Fruit fly (Drosophila melanogaster): Measurements from ENCODE around the gene Nepl19.

Gene Nepl19

DNA sequence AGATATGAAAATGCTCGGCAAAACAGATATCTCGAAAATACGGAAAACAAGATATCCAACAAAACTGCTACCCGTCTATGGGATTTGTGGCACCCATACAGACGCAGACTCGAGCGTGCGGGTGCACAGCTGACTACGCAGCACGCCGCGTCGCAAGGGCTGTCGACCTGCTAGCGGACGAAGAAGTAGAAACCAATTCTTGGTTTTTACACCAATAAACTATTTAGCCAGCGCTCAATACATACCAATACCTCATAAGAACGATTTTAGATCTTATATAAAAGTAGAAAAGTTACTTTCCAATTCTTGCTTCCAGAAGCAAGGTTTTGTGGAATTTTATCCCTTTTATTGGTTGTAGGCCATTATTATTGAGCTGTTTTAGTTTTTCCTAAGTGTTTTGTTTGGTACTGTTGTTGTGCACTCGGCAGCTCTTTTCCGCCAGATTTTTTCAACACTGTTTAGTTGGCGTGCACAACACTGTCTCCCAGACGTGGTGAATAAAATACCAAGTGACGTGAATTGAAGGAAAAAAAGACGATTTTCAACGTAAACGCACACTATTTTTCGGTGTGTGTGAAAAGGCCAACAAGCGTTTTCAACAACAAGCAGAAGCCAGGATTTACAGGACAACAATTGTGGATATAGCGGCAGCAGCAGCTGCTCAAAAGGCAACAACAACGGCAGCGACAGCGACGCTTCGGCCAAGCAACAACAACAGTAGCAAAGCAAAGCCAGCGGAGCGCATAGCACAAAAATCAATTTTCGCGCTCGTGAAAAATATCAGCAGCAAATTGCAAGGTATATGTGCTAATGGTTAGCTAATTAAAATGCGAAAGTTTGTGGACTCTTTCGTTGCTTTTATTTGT lies 8.9 kb upstream of the Nepl19 start (continued):
- TF ChIP-seq cg (GFP tag; optimal IDR thresholded peaks at IDR 0.05) = peak; percentile 33
- no peak for TF ChIP-seq Dp (GFP tag; optimal IDR thresholded peaks at IDR 0.05)
- TF ChIP-seq CG12744 (GFP tag; optimal IDR thresholded peaks at IDR 0.05) = peak; percentile 16
- no peak for TF ChIP-seq tio (GFP tag; optimal IDR thresholded peaks at IDR 0.05)
- peak; percentile 56; the same call in 1 of the 2 replicates for TF ChIP-seq HLH3B (GFP tag; IDR thresholded peaks at IDR 0.05)
- TF ChIP-seq ERR (GFP tag; optimal IDR thresholded peaks at IDR 0.05) = peak; percentile 75
- peak; percentile 76 for TF ChIP-seq CG7987 (GFP tag; optimal IDR thresholded peaks at IDR 0.05)
- TF ChIP-seq CG2120 (GFP tag; optimal IDR thresholded peaks at IDR 0.05) = peak; percentile 95
- peak; percentile 84 for TF ChIP-seq Drgx (GFP tag; IDR thresholded peaks at IDR 0.05)
- TF ChIP-seq pb (GFP tag; optimal IDR thresholded peaks at IDR 0.05) = peak; percentile 82
- TF ChIP-seq Dbx (GFP tag; IDR thresholded peaks at IDR 0.05) = peak; percentile 71; the same call in 2 of the 3 replicates
- no peak; the same call in 1 of the 2 replicates for TF ChIP-seq CG13287 (GFP tag; IDR thresholded peaks at IDR 0.05; ENCODE audit: partially characterized antibody)
- TF ChIP-seq lilli (GFP tag; optimal IDR thresholded peaks at IDR 0.05) = peak; percentile 90
- peak; percentile 28 for TF ChIP-seq CG15601 (tag; optimal IDR thresholded peaks at IDR 0.05)
- peak; percentile 95 for TF ChIP-seq CG10267 (tag; optimal IDR thresholded peaks at IDR 0.05)
- peak; percentile 87 for TF ChIP-seq HmgZ (tag; optimal IDR thresholded peaks at IDR 0.05)
- peak; percentile 58 for TF ChIP-seq odd (GFP tag; optimal IDR thresholded peaks at IDR 0.05)
- TF ChIP-seq CG9437 (GFP tag; optimal IDR thresholded peaks at IDR 0.05) = peak; percentile 78
- TF ChIP-seq Hr39 (optimal IDR thresholded peaks at IDR 0.05) = no peak
- TF ChIP-seq CG7556 (GFP tag; optimal IDR thresholded peaks at IDR 0.05) = peak; percentile 83
- TF ChIP-seq ase (GFP tag; IDR thresholded peaks at IDR 0.05) = peak; percentile 54; the same call in 1 of the 3 replicates
- 0 out of 2 replicates have a peak, but pooled peaks have one; percentile 6 for TF ChIP-seq CG43689 (GFP tag; IDR thresholded peaks at IDR 0.05)
- peak; percentile 80 for TF ChIP-seq gem (tag; optimal IDR thresholded peaks at IDR 0.05)
- peak; percentile 76; the same call in 3 of the 4 replicates for TF ChIP-seq Gug (GFP tag; IDR thresholded peaks at IDR 0.05)
- TF ChIP-seq repo (GFP tag; optimal IDR thresholded peaks at IDR 0.05) = peak; percentile 81
- peak; percentile 67 for TF ChIP-seq disco-r (GFP tag; optimal IDR thresholded peaks at IDR 0.05)
- TF ChIP-seq pzg (GFP tag; optimal IDR thresholded peaks at IDR 0.05) = peak; percentile 61
- peak; percentile 74 for TF ChIP-seq stwl (tag; optimal IDR thresholded peaks at IDR 0.05)
- TF ChIP-seq CG6254 (GFP tag; optimal IDR thresholded peaks at IDR 0.05) = peak; percentile 15
- TF ChIP-seq ara (GFP tag; IDR thresholded peaks at IDR 0.05) = peak; percentile 42; the same call in 1 of the 2 replicates
- peak; percentile 70 for TF ChIP-seq Bdp1 (GFP tag; optimal IDR thresholded peaks at IDR 0.05)
- TF ChIP-seq Sox102F (GFP tag; optimal IDR thresholded peaks at IDR 0.05) = peak; percentile 74
- peak; percentile 42 for TF ChIP-seq Hand (GFP tag; optimal IDR thresholded peaks at IDR 0.05)
- TF ChIP-seq CG15696 (tag; optimal IDR thresholded peaks at IDR 0.05) = peak; percentile 75
- TF ChIP-seq sr (GFP tag; IDR thresholded peaks at IDR 0.05) = no peak
- TF ChIP-seq Mrtf (GFP tag; IDR thresholded peaks at IDR 0.05) = peak; percentile 50; the same call in 1 of the 3 replicates
- peak; percentile 90 for TF ChIP-seq Rfx (GFP tag; IDR thresholded peaks at IDR 0.05)
- peak; percentile 26; the same call in 1 of the 3 replicates for TF ChIP-seq croc (GFP tag; conservative IDR thresholded peaks at IDR 0.05)
- TF ChIP-seq Dll (GFP tag; IDR thresholded peaks at IDR 0.05; ENCODE audit: partially characterized antibody) = 0 out of 4 replicates have a peak, but pooled peaks have one; percentile 37
- peak; percentile 77 for TF ChIP-seq bcd (GFP tag; optimal IDR thresholded peaks at IDR 0.05)
- peak; percentile 68 for TF ChIP-seq chn (GFP tag; optimal IDR thresholded peaks at IDR 0.05)
- peak; percentile 56; the same call in 1 of the 3 replicates for TF ChIP-seq ken (GFP tag; IDR thresholded peaks at IDR 0.05)
- peak; percentile 80 for TF ChIP-seq CG15269 (tag; optimal IDR thresholded peaks at IDR 0.05)
- peak; percentile 64 for TF ChIP-seq CG7928 (GFP tag; optimal IDR thresholded peaks at IDR 0.05)
- no peak for TF ChIP-seq CG16813 (GFP tag; IDR thresholded peaks at IDR 0.05; ENCODE audit: partially characterized antibody)
- TF ChIP-seq PHDP (tag; optimal IDR thresholded peaks at IDR 0.05) = peak; percentile 82
- peak; percentile 58 for TF ChIP-seq CG1602 (GFP tag; optimal IDR thresholded peaks at IDR 0.05)
- peak; percentile 76 for TF ChIP-seq Max (GFP tag; optimal IDR thresholded peaks at IDR 0.05)

Measured in whole organism, embryonic.